Worm (Caenorhabditis elegans): ENCODE data around the gene Y54F10BM.9.

Gene Y54F10BM.9

DNA sequence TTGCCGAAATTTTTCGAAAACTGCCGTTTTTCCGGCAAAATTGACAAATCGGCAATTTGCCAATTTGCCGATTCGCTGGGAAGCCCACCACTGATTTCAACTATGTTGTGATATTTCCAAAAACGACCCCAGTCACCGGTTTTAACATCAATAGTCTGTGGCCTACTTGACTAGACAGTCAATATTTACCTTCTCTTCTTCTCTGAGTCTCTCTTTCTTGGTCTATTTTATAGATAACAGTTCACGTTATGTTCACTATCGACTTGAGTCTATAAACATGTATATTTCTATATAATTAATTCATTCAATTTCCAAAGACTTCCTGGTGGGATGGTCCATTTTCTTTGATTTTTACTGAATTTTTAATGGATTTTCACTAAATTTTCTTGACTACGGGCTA is 10.0 kb downstream of the Y54F10BM.9 start (continued):
- no peak for TF ChIP-seq nhr-41 (GFP tag; IDR thresholded peaks at IDR 0.05)

DNA sequence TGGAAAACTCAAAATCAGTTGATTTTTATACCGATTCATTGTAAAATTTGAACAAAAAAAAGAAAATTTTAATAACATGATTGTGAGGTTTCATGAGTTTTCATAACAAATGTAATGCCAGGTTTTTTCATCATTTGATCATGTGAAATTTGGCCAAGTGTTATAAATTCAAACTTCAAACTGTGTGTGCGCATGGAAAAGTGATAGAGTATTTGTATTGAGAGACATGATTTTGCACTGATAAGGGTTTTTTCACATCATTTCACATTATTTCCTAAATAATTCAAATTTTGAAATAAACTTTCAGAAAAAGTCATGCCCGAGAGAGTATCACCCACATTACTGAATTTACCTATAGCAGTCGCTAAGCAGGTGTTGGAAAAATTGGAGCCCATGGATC is 13.6 kb downstream of the Y54F10BM.9 start, which contains the start of gene fbxa-219:
TSS of gene fbxa-219 (plus strand) at position 277 of the 400 bp plus-strand sequence.
- TF ChIP-seq egl-27 (tag; optimal IDR thresholded peaks at IDR 0.05) (no peak), daf-16 (GFP tag; optimal IDR thresholded peaks at IDR 0.05) (no peak), daf-16 (tag; optimal IDR thresholded peaks at IDR 0.05) (peak; percentile 58), fkh-10 (GFP tag; optimal IDR thresholded peaks at IDR 0.05) (no peak), ztf-11 (tag; optimal IDR thresholded peaks at IDR 0.05) (no peak), lin-38 (GFP tag; IDR thresholded peaks at IDR 0.05) (no peak), Y105C5A.15 (GFP tag; IDR thresholded peaks at IDR 0.05) (no peak), hmg-1.1 (GFP tag; IDR thresholded peaks at IDR 0.05) (no peak), ceh-20 (GFP tag; IDR thresholded peaks at IDR 0.05) (no peak), hlh-30 (tag; optimal IDR thresholded peaks at IDR 0.05; ENCODE audit: insufficient read depth) (peak; percentile 33), nhr-28 (tag; optimal IDR thresholded peaks at IDR 0.05) (peak; percentile 35), dve-1 (tag; optimal IDR thresholded peaks at IDR 0.05; ENCODE audit: insufficient read depth) (peak; percentile 16), arid-1 (GFP tag; conservative IDR thresholded peaks at IDR 0.05) (no peak), tag-97 (GFP tag; IDR thresholded peaks at IDR 0.05) (no peak), daf-8 (GFP tag; IDR thresholded peaks at IDR 0.05) (no peak), zip-2 (tag; optimal IDR thresholded peaks at IDR 0.05) (no peak), pqm-1 (tag; optimal IDR thresholded peaks at IDR 0.05) (peak; percentile 78), nhr-237 (tag; optimal IDR thresholded peaks at IDR 0.05) (no peak), aha-1 (tag) (peak; percentile 88), zfp-3 (GFP tag; conservative IDR thresholded peaks at IDR 0.05) (no peak), duxl-1 (tag; optimal IDR thresholded peaks at IDR 0.05; ENCODE audit: poor library complexity) (no peak), madf-5 (GFP tag; IDR thresholded peaks at IDR 0.05) (no peak), nhr-48 (tag; optimal IDR thresholded peaks at IDR 0.05) (no peak)

DNA sequence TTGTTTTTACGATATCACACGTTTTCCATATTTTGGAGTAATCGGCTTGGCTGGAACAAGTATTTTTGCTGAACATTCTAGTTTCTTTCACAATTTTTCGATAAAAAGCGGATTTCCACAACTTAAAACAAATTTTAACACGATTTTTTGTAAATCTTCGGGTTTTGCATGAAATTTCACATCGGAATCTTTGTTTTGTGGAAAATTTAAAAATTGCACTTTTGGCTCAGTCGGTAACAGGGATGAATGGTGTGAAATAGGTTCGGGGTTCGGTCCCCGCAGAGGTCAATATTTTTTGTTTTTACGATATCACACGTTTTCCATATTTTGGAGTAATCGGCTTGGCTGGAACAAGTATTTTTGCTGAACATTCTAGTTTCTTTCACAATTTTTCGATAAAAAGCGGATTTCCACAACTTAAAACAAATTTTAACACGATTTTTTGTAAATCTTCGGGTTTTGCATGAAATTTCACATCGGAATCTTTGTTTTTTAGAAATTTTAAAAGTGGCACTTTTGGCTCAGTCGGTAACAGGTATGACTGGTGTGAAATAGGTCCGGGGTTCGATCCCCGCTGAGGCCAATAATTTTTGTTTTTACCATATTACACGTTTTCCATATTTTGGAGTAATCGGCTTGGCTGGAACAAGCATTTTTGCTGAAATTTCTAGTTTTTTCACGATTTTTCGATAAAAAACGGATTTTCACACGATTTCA is 14.3 kb downstream of the Y54F10BM.9 start:
- TF ChIP-seq F26F4.8 (GFP tag; conservative IDR thresholded peaks at IDR 0.05) = 0 out of 2 replicates have a peak, but pooled peaks have one; percentile 46
- peak; percentile 65 for TF ChIP-seq lin-38 (GFP tag; IDR thresholded peaks at IDR 0.05)

DNA sequence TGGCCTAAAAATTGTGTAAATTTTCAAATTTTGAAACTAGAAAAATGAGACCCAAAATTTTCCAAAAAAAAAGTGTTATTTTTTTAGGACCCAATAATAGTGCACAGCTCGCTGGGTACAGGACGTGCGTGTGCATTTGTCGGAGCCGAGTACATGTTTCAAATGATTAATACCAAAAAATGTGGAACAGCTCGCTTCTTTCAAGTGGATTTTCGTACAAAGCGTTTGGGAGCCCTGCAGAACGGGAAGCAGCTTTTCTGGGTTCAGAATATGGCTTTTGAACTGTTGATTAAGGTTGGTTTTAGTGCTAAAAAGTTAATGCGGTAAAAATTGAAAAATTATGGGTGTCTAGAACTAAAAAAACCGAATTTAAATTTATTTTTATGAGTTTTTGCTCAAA is 16.5 kb downstream of the Y54F10BM.9 start:
- TF ChIP-seq hif-1 (tag; optimal IDR thresholded peaks at IDR 0.05) = no peak
- no peak for TF ChIP-seq ceh-20 (GFP tag; IDR thresholded peaks at IDR 0.05)
- peak; percentile 96 for TF ChIP-seq aha-1 (tag)
- no peak for TF ChIP-seq mxl-2 (GFP tag; conservative IDR thresholded peaks at IDR 0.05)

DNA sequence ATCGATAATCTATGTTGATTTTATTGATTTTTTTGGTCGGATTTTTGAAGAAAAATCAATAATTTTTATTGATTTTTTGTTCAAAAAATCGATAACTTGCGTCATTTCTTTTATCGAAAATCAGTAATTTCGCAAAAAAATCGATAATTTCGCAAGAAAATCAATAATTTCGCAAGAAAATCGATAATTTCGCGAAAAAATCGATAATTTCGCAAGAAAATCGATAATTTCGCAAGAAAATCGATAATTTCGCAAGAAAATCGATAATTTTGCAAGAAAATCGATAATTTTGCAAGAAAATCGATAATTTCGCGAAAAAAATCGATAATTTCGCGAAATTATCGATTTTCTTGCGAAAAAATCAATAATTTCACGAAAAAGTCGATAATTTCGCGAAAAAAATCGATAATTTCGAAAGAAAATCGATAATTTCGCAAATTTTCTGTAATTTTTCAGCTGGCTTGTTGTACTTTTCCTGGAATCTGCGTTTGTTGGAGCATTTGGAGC is 21.3 kb downstream of the Y54F10BM.9 start:
- TF ChIP-seq F10B5.3 (tag; optimal IDR thresholded peaks at IDR 0.05) (no peak), unc-62 (GFP tag; optimal IDR thresholded peaks at IDR 0.05 in 1 of 2) (peak in 1 of 2 experiments; percentile 57), unc-62 (tag; optimal IDR thresholded peaks at IDR 0.05) (no peak), pqm-1 (tag; optimal IDR thresholded peaks at IDR 0.05) (no peak), ceh-28 (tag; optimal IDR thresholded peaks at IDR 0.05) (peak; percentile 95), set-16 (GFP tag; IDR thresholded peaks at IDR 0.05) (no peak)

Measured in whole organism, L4 larva.